Fruit fly (Drosophila melanogaster) whole organism, larva: Measurements from ENCODE around the gene ea.
A peak's percentile ranks its signal among the peaks of the same experiment; 100 is the strongest.

ENCODE experiments used
- noc ChIP-seq: fragments of 200-800 bp; sonication (Bioruptor generic); optimal IDR thresholded peaks from 3 replicates; lab custom pipeline; 2019; ENCODE audit warnings: missing biosample characterization, mild to moderate bottlenecking, missing genetic modification characterization, moderate library complexity

Gene ea

DNA sequence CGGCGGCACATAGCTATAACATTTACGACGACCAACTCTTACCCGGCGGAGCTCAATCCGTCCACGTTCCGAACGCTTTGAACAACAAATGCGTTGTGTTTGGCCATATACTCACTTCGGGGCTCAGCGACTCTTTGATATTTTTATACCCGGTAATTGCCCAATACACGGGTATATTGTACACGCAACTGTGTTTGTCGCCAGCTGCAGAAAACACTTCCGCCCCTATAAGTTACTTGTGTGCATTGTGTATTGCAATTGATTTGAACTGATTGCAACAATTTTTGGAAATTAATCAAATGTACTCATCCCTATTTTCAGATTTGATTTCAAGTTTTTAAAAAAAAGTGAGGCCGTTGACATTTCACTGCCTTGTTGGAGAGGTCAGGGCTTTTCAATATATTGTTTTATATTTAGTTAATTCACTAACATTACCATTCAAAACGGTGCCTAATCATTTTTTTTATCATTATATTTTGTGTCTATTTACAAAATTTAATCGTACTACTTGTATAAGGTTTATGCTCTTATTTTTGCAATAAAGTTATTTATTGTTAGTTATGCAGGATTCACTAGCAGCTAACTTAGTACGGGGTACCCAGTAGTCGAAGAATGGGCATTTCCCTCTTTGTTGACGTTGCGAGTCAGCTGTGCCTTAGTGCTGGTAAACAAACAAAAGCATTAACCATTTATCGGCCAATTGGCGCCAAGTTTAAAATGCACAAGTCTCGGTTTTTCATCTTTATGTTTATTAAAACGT, 14.6 kb downstream of the ea start, which contains the start of gene Nagk:
Nagk (minus strand) TSS at position 331 of the 760 bp plus-strand sequence.
- peak; percentile 75 for TF ChIP-seq noc (tag; lab: Kevin White, UChicago)

DNA sequence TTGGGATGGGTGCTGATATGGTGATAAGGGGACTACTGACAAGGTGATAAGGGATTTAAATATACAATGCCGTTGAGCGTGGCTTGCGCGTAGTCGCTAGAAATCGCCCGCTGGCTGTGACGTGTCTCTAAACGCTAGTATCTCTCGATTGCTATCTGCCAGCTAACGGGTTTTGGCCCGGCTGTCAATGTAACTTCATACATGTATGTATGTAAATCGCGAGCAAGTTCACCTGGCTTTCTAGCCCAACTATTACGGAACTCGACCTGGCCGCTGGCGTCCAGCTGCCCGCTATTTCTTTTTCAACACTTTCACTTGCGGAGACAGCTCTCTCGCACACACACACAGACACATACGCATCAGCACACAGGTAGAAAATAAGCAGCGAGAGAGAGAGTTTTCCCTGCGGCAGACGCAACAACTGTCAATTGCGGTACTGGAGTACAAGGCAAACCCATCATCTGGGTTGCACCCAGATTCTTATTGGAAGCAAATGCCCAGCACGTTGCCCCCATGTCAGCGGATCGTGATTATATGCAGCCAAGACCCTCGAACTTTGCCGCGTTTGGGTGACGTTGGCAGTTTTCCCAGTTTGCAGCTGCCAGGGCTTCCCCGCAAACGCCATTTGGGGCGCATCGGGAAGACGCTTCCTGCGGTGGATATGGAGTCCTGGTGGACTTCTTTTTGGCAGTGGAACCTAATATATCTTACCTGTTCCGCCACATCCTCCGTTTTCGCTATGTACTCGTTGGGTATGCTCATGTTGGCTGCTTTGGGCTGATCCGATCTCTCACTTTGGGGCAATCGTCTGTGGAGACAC, 16.9 kb downstream of the ea start:
- TF ChIP-seq noc (tag; lab: Kevin White, UChicago) = peak; percentile 22

DNA sequence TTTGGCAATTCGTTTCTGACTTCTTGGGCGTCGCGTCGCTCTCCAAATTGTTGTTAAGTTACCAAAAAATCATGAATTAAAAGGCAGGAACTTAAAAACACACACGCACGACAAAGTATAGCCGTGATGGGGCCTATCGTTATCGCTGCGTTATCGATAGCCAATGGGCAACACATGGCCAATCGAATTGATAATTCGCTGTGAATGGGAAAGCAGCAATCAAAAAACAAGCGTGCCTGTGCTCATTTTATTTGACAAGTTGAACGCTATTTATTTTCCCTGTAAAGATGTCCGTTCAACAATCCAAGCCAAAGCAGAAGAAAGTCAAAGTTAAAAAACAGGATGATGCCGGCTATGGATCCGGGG, 17.5 kb downstream of the ea start, which contains the start of the genes Surf4 and CG31301:
Surf4 (minus strand) TSS at position 159 of the 366 bp plus-strand sequence.
CG31301 (plus strand) TSS at position 188 of the 366 bp plus-strand sequence.
- no peak for TF ChIP-seq noc (tag; lab: Kevin White, UChicago)

DNA sequence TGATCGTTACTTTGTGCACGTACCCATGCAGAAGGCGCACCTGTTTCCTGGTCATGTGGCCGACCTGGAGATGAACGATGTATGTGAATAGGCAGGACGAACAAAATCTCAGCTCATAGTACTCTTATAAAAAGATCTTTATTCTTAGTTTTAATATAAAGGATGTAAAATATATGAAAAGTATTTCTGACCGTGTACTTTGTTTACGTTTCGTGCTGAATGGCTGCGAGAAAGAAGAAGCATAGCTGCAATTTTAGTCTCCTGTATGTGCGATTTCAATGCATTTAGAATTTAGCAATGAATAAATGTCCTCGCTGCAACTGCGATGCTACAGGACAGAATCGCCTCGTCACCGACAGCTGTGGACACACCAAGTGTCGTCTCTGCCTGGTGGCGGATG, 19.3 kb downstream of the ea start, which contains the start of the genes CG42726 and CG42727:
CG42726 (plus strand) TSS at position 227 of the 400 bp plus-strand sequence.
CG42727 (plus strand) TSS at position 227 of the 400 bp plus-strand sequence.
- TF ChIP-seq noc (tag; lab: Kevin White, UChicago) = no peak

DNA sequence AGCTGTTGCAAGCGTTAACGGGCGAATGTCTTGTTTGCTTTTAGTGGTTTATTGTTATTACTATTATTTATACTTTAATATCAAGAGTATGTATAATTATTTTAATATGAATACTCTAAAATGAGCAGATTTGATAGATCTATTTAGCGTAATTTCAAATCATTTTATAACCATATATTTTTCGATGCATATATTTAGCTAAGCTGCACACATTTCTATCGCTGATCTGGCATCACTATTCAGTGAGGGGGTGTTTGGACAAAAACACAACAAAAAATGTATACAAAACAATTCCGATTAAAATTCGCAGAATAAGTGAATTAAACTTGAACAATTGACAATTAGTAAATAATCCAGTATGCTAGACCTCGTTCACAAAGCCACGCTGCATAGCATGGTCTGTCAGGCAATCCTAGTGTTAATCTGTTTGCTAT, 22.5 kb downstream of the ea start, which contains the start of the genes Trs33 and Tmtc4:
Trs33 (minus strand) TSS at position 3 of the 434 bp plus-strand sequence.
Tmtc4 (plus strand) TSS at position 233 of the 434 bp plus-strand sequence.
- TF ChIP-seq noc (tag; lab: Kevin White, UChicago) = peak; percentile 47

DNA sequence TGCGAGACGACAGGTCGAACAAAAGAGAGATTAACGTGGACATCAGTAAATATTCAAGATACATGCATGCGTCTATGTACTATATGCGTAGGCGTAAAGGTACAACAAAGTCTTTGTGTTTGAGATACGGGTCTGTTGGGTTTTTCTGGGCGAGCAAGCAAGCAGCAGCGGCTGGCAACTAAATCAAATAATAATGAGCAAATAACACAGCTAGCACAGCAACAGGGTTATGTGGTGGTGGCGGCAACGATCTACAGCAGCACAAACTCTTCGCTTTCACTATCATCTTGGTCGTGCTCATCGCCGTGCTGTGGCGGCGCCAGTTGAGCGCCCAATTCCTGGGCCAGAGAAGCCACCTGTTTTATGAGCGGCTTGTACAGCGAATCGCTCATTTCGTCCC, 25.5 kb downstream of the ea start:
- TF ChIP-seq noc (tag; lab: Kevin White, UChicago) = no peak

DNA sequence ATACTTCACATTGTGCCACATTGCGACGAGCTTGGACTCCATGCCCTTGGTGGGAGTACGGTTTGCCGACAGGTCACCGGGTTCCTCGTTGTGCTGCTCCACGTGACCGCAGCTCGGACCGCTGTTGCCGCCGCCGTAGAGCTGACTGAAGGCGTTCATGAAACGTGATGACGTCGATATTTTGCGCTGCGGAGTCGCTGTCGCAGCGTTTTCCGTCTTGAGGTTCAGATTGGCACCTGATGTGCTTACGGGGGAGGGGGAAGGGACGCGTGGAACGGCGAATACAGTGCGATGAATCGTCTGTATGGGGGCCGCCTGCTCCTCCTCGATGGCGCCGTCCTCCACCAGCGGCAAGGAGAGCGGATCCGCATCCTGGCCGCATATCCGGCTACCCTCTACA, 27.6 kb downstream of the ea start:
- TF ChIP-seq noc (tag; lab: Kevin White, UChicago) = no peak

DNA sequence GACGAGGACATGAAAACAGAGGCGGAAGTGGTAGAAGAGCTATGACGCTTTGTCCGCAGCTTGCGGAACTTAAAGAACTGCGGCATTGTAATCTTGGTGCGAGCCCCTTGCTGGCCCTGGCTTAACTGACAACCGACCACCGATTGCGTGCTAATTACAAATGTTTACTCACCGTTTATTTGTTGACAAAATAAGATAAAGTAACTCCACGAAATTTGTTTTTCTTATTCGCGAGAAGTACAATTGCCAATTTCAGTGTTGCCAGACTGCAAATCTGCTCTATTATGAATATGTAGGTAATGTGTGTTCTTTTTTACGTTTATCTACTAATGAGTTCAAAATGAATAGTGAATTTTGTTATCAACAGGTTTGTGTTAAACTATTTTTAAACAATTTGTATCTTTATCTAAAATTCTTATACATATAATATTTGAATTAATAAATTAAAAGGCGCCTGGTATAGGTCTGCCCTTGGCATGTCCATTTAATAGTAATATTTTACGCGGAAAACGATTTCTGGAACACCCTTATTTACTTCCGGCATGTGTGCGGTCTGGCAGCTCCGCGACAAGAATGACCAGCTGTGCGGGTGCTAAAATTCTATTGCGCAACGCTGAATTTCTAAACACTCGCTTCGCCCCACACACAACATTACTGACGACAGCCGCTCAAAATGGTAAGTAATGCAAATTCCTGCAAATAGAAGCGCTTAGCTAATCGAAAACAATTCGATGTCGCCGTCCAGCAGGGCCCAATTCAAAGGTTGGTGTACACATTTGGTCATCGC, 28.3 kb downstream of the ea start, which contains the start of the genes Atg4b and Hibch:
Atg4b (minus strand) TSS at position 280 of the 787 bp plus-strand sequence.
Hibch (plus strand) TSS at position 585 of the 787 bp plus-strand sequence.
- peak; percentile 88 for TF ChIP-seq noc (tag; lab: Kevin White, UChicago)

DNA sequence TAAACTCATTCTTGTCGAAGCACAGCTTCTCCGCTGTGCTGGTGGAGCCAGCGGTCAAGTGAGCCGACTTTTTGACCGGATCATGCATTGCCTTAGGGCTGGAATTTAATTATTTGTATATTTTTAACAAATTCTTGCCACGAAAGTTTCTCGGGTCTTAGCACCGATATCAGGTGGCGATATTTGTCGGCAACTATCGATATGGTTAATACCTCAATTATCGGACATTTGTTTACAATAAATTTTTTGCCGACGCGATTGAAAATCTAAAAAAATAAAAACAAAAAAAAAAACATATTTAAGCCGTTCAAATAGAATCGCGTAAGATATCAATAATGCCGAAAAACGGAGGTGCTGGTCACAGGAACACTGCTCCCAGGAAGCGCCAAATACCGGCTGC, 33.0 kb downstream of the ea start, which contains the start of the genes Cog2 and Trax:
Cog2 (minus strand) TSS at position 168 of the 400 bp plus-strand sequence.
Trax (plus strand) TSS at position 203 of the 400 bp plus-strand sequence.
- no peak for TF ChIP-seq noc (tag; lab: Kevin White, UChicago)

DNA sequence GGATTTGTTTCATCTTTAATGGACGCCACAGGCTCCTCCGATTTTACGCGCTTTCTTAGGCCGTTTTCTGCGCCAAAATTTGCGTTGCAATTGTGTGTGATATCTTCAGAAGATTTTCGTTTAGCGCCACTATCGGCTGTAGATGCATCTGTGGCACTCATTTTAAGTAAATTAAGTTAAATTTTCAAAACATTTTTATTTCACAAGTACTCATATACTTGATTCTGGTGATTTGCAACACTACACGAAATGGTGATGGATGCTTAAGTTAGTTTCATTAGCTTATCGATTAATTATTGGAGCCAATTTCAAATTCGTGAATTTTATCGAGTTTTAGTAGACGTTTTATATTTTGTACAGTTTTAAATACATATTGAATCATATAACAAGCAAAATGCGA, 35.1 kb downstream of the ea start, which contains the start of gene CG6171:
CG6171 (minus strand) TSS at position 250 of the 400 bp plus-strand sequence.
- no peak for TF ChIP-seq noc (tag; lab: Kevin White, UChicago)

DNA sequence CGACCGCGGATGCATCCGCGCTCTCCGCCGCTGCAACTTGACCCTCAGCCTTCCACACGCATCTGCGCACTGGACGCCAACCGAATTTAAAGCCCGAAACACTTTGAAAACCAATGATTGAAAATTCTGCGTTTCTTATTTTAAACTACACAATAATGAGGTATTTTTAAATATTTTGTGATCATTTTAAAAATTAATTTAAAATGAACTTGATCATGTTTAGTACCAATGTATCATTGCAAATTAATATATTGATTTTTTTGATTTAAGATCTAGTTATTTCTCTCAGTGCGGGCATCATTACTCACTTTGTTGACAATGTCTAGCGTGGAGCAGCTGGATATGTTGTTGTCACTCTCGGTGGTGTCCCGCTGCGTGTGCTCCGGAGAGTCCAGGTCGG, 38.3 kb downstream of the ea start:
- no peak for TF ChIP-seq noc (tag; lab: Kevin White, UChicago)

DNA sequence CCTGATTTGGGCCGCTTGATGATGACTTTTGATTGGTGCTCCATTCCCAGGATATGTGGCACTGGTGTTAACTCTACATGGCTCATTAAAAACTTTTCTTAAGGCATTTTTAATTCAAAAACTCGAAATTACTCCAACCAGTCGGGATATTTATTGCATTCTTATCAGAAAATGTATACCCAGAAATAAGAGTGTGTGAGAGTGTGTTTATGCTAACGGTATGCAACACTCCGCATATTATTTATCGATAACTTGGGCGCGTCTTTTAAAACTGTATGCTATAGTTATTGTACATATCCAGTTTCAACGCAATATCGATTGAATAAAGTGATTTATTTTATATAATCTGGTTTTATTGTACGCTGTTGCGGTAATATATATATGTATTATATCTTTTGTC, 38.9 kb downstream of the ea start, which contains the start of gene CG34404:
CG34404 (minus strand) TSS at position 189 of the 400 bp plus-strand sequence.
- TF ChIP-seq noc (tag; lab: Kevin White, UChicago) = no peak

DNA sequence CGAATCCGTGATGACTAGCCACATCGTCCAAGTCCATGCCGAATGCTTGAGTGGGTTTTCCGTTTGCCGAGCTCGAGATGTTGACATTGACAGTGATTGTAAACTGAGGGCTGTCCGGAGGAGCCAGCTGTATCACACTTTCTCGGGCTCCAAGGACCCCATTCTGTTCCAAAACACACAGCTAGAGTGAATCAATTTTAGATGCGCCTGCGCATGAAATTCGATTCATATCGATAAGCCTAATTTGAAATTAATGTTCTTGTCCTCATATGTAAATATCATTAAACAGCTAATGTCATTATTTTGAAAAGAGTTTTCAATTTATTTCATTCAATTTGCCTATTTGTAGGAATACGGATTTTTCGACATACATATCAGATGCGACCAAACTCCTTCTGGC, 41.2 kb downstream of the ea start, which contains the start of gene CG14868:
CG14868 (minus strand) TSS at position 204 of the 400 bp plus-strand sequence.
- TF ChIP-seq noc (tag; lab: Kevin White, UChicago) = no peak

DNA sequence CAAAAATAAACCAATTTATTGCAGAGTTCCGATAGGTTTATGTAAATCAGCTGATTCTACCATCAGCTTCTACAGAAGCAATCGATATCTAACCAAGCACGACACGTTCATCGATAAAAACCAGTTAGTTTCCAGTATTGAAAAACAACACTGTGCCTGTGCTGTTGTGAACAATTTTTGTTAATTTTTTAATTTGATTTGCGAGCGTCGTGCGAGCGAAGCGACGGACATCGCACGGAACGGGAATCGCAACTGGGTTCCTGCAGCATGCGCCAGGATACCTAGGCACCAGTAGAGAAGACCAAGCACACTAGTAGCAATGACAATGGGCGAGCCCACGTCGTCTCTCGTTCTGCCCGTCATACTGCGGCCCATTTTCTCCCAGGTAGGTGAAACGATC, 43.3 kb downstream of the ea start, which contains the start of the genes Ccm3 and CG6136:
Ccm3 (plus strand) TSS at position 125 of the 400 bp plus-strand sequence.
CG6136 (minus strand) TSS at position 380 of the 400 bp plus-strand sequence.
- TF ChIP-seq noc (tag; lab: Kevin White, UChicago) = peak; percentile 52
